Fruit fly (Drosophila melanogaster): ENCODE results near the gene DCX-EMAP.

Gene DCX-EMAP

dm6 chr3L:14956288-14957032 lies 52.9 kb downstream of the DCX-EMAP start (continued):
- no peak for TF ChIP-seq Bgb (GFP tag; IDR thresholded peaks at IDR 0.05; ENCODE audit: partially characterized antibody)
- peak; percentile 66 for TF ChIP-seq CG17568 (GFP tag; optimal IDR thresholded peaks at IDR 0.05)
- peak; percentile 16 for TF ChIP-seq CrebB (tag; optimal IDR thresholded peaks at IDR 0.05)
- TF ChIP-seq Hr3 (GFP tag; optimal IDR thresholded peaks at IDR 0.05) = no peak
- peak; percentile 18 for TF ChIP-seq HLHmδ (GFP tag; optimal IDR thresholded peaks at IDR 0.05)
- TF ChIP-seq Dbx (GFP tag; IDR thresholded peaks at IDR 0.05) = no peak
- TF ChIP-seq nmo (GFP tag; optimal IDR thresholded peaks at IDR 0.05) = no peak
- TF ChIP-seq CG2199 (GFP tag; IDR thresholded peaks at IDR 0.05) = 0 out of 3 replicates have a peak, but pooled peaks have one; percentile 51
- no peak for TF ChIP-seq CG32767 (GFP tag; IDR thresholded peaks at IDR 0.05)
- TF ChIP-seq eyg (GFP tag; optimal IDR thresholded peaks at IDR 0.05) = no peak
- no peak for TF ChIP-seq bcd (GFP tag; optimal IDR thresholded peaks at IDR 0.05)
- TF ChIP-seq bab2 (GFP tag; optimal IDR thresholded peaks at IDR 0.05) = no peak
- no peak for TF ChIP-seq CG30403 (GFP tag; optimal IDR thresholded peaks at IDR 0.05)
- TF ChIP-seq pum (GFP tag; optimal IDR thresholded peaks at IDR 0.05) = no peak
- no peak for TF ChIP-seq Abd-B (GFP tag; optimal IDR thresholded peaks at IDR 0.05)
- TF ChIP-seq otp (GFP tag; IDR thresholded peaks at IDR 0.05) = no peak
- TF ChIP-seq slbo (GFP tag; IDR thresholded peaks at IDR 0.05) = no peak
- no peak for TF ChIP-seq emc (GFP tag; optimal IDR thresholded peaks at IDR 0.05)
- TF ChIP-seq Ptx1 (GFP tag; IDR thresholded peaks at IDR 0.05) = no peak
- TF ChIP-seq H2.0 (GFP tag; IDR thresholded peaks at IDR 0.05) = no peak
- TF ChIP-seq Elba2 (GFP tag; optimal IDR thresholded peaks at IDR 0.05) = peak; percentile 8
- TF ChIP-seq Stat92E (GFP tag; optimal IDR thresholded peaks at IDR 0.05) = no peak
- TF ChIP-seq CG7372 (GFP tag; IDR thresholded peaks at IDR 0.05) = no peak
- TF ChIP-seq dmrt11E (tag; optimal IDR thresholded peaks at IDR 0.05) = peak; percentile 76
- peak; percentile 90 for TF ChIP-seq CG9727 (GFP tag; optimal IDR thresholded peaks at IDR 0.05)
- TF ChIP-seq usp (GFP tag; optimal IDR thresholded peaks at IDR 0.05) = no peak
- TF ChIP-seq CG4424 (GFP tag; optimal IDR thresholded peaks at IDR 0.05) = peak; percentile 29
- no peak for TF ChIP-seq Ssrp (tag; optimal IDR thresholded peaks at IDR 0.05)
- TF ChIP-seq Asciz (GFP tag; optimal IDR thresholded peaks at IDR 0.05) = peak; percentile 27
- TF ChIP-seq vfl (GFP tag; optimal IDR thresholded peaks at IDR 0.05) = no peak
- no peak for TF ChIP-seq tin (GFP tag; optimal IDR thresholded peaks at IDR 0.05)
- TF ChIP-seq hbn (GFP tag; IDR thresholded peaks at IDR 0.05; ENCODE audit: partially characterized antibody) = no peak
- no peak for TF ChIP-seq ash1 (GFP tag; optimal IDR thresholded peaks at IDR 0.05)
- no peak for TF ChIP-seq C15 (GFP tag; IDR thresholded peaks at IDR 0.05)
- TF ChIP-seq Fer3 (tag; optimal IDR thresholded peaks at IDR 0.05) = no peak
- TF ChIP-seq CG10543 (GFP tag; optimal IDR thresholded peaks at IDR 0.05) = no peak
- no peak for TF ChIP-seq CG3281 (GFP tag; optimal IDR thresholded peaks at IDR 0.05)
- no peak for TF ChIP-seq Dip2 (GFP tag; IDR thresholded peaks at IDR 0.05)
- no peak for TF ChIP-seq HmgZ (tag; optimal IDR thresholded peaks at IDR 0.05)
- peak; percentile 38 for TF ChIP-seq CG7556 (GFP tag; optimal IDR thresholded peaks at IDR 0.05)
- TF ChIP-seq kni (GFP tag; optimal IDR thresholded peaks at IDR 0.05) = peak; percentile 52
- TF ChIP-seq Dip3 (GFP tag; optimal IDR thresholded peaks at IDR 0.05) = no peak
- no peak for TF ChIP-seq CG12659 (GFP tag; optimal IDR thresholded peaks at IDR 0.05)
- no peak for TF ChIP-seq z (GFP tag; IDR thresholded peaks at IDR 0.05)
- TF ChIP-seq pnt (GFP tag; optimal IDR thresholded peaks at IDR 0.05) = no peak
- no peak for TF ChIP-seq toy (GFP tag; IDR thresholded peaks at IDR 0.05)
- TF ChIP-seq CG6683 (GFP tag; optimal IDR thresholded peaks at IDR 0.05) = no peak
- no peak for TF ChIP-seq nom (GFP tag; optimal IDR thresholded peaks at IDR 0.05)
- TF ChIP-seq Doc3 (GFP tag; IDR thresholded peaks at IDR 0.05; ENCODE audit: partially characterized antibody) = no peak
- no peak for TF ChIP-seq ATbp (GFP tag; optimal IDR thresholded peaks at IDR 0.05)
